Worm (Caenorhabditis elegans) whole organism, L4 larva: ENCODE data around the gene sprr-2.

Source experiments
- F44E2.7 ChIP-seq: fragments of 200-800 bp; sonication (Bioruptor generic); IDR thresholded peaks from 2 replicates; pipeline ENCODE4 v2.1.2; 2022; ENCODE audit warnings: missing genetic modification characterization, missing compliant biosample characterization
- F49E8.2 ChIP-seq: sonication (generic microtip); optimal IDR thresholded peaks from 2 replicates; lab custom pipeline; 2016; ENCODE audit warnings: missing compliant biosample characterization, mild to moderate bottlenecking, missing genetic modification characterization, borderline replicate concordance
- T20F7.1 ChIP-seq: fragments of 200-800 bp; sonication (Bioruptor generic); optimal IDR thresholded peaks from 2 replicates; lab custom pipeline; 2018; ENCODE audit warnings: mild to moderate bottlenecking, missing genetic modification characterization, missing compliant biosample characterization
- Y5F2A.4 ChIP-seq: fragments of 200-800 bp; sonication (Bioruptor generic); optimal IDR thresholded peaks from 2 replicates; lab custom pipeline; 2018; ENCODE audit warnings: mild to moderate bottlenecking, missing genetic modification characterization, missing compliant biosample characterization
- aha-1 ChIP-seq: fragments of 150-350 bp; peaks from one replicate; lab custom pipeline; 2014; ENCODE audit warnings: missing biosample characterization, missing genetic modification characterization
- attf-4 ChIP-seq: sonication (generic microtip); optimal IDR thresholded peaks from 3 replicates; lab custom pipeline; 2017; ENCODE audit warnings: missing biosample characterization, missing genetic modification characterization
- ceh-32 ChIP-seq: sonication (generic microtip); optimal IDR thresholded peaks from 2 replicates; lab custom pipeline; 2016; ENCODE audit warnings: mild to moderate bottlenecking, missing genetic modification characterization, missing compliant biosample characterization; ENCODE audit not compliant: poor library complexity
- ceh-44 ChIP-seq: fragments of 200-800 bp; sonication (Bioruptor generic); IDR thresholded peaks from 2 replicates; pipeline ENCODE4 v1.3.6; 2022; ENCODE audit warnings: missing genetic modification reagents, missing genetic modification characterization, missing compliant biosample characterization
- cey-2 ChIP-seq: sonication (generic microtip); optimal IDR thresholded peaks from 3 replicates; lab custom pipeline; 2017; ENCODE audit warnings: missing genetic modification characterization, mild to moderate bottlenecking, missing compliant biosample characterization, antibody characterized with exemption, borderline replicate concordance; ENCODE audit not compliant: insufficient read depth
- ctbp-1 ChIP-seq: fragments of 200-800 bp; sonication (Bioruptor generic); IDR thresholded peaks from 2 replicates; pipeline ENCODE4 v1.3.6; 2022; ENCODE audit warnings: missing genetic modification reagents, missing genetic modification characterization, missing compliant biosample characterization
- daf-16 ChIP-seq, 3 experiments: sonication (generic microtip); optimal IDR thresholded peaks; 2 replicates each; lab custom pipeline; 2016 to 2017; ENCODE audit warnings: missing genetic modification characterization in 3 of 3, missing genetic modification reagents in 3 of 3, mild to moderate bottlenecking in 2 of 3, missing compliant biosample characterization in 2 of 3, missing biosample characterization in 1 of 3, moderate library complexity in 1 of 3
- daf-19 ChIP-seq: fragments of 200-800 bp; sonication (Bioruptor generic); conservative IDR thresholded peaks from 2 replicates; pipeline ENCODE4 v1.3.6; 2022; ENCODE audit warnings: missing genetic modification characterization, missing compliant biosample characterization
- dmd-6 ChIP-seq: fragments of 200-800 bp; sonication (Bioruptor generic); IDR thresholded peaks from 2 replicates; pipeline ENCODE4 v1.3.6; 2022; ENCODE audit warnings: missing genetic modification reagents, missing genetic modification characterization, missing compliant biosample characterization
- dmd-8 ChIP-seq: fragments of 200-800 bp; sonication (Bioruptor generic); IDR thresholded peaks from 2 replicates; pipeline ENCODE4 v1.3.6; 2022; ENCODE audit warnings: missing genetic modification characterization, missing compliant biosample characterization
- egl-27 ChIP-seq: sonication (generic microtip); optimal IDR thresholded peaks from 3 replicates; lab custom pipeline; 2017; ENCODE audit warnings: missing biosample characterization, missing genetic modification reagents, missing genetic modification characterization
- egl-43 ChIP-seq: fragments of 200-800 bp; sonication (Bioruptor generic); IDR thresholded peaks from 2 replicates; pipeline ENCODE4 v1.3.6; 2022; ENCODE audit warnings: missing genetic modification reagents, missing genetic modification characterization, missing compliant biosample characterization
- hif-1 ChIP-seq, 2 experiments: sonication (generic microtip); optimal IDR thresholded peaks; 2 replicates each; lab custom pipeline; 2016 to 2017; ENCODE audit warnings: missing compliant biosample characterization in 2 of 2, missing genetic modification characterization in 2 of 2, missing genetic modification reagents in 2 of 2, missing genotype in 2 of 2, mild to moderate bottlenecking in 1 of 2
- hlh-11 ChIP-seq: fragments of 200-800 bp; sonication (Bioruptor generic); optimal IDR thresholded peaks from 2 replicates; lab custom pipeline; 2018; ENCODE audit warnings: mild to moderate bottlenecking, missing genetic modification characterization, missing compliant biosample characterization
- hlh-30 ChIP-seq: sonication (generic microtip); optimal IDR thresholded peaks from 2 replicates; lab custom pipeline; 2017; ENCODE audit warnings: antibody characterized with exemption, mild to moderate bottlenecking, missing genetic modification characterization, missing compliant biosample characterization; ENCODE audit not compliant: insufficient read depth
- lin-1 ChIP-seq: fragments of 200-800 bp; sonication (Bioruptor generic); IDR thresholded peaks from 2 replicates; pipeline ENCODE4 v1.3.6; 2022; ENCODE audit warnings: missing genetic modification reagents, missing genetic modification characterization, missing compliant biosample characterization
- lin-13 ChIP-seq: fragments of 150-350 bp; optimal IDR thresholded peaks from 2 replicates; lab custom pipeline; 2014; ENCODE audit warnings: missing biosample characterization, missing genetic modification reagents, missing genetic modification characterization
- lin-29 ChIP-seq: fragments of 200-800 bp; sonication (Bioruptor generic); IDR thresholded peaks from 2 replicates; pipeline ENCODE4 v1.3.6; 2022; ENCODE audit warnings: missing genetic modification reagents, missing genetic modification characterization, missing compliant biosample characterization
- mes-2 ChIP-seq: sonication (generic microtip); optimal IDR thresholded peaks from 2 replicates; lab custom pipeline; 2016; ENCODE audit warnings: missing genotype, mild to moderate bottlenecking, missing genetic modification characterization, missing compliant biosample characterization; ENCODE audit not compliant: poor library complexity, severe bottlenecking
- nhr-111 ChIP-seq: fragments of 200-800 bp; sonication (Bioruptor generic); optimal IDR thresholded peaks from 2 replicates; lab custom pipeline; 2018; ENCODE audit warnings: mild to moderate bottlenecking, missing genetic modification characterization, missing compliant biosample characterization
- nhr-25 ChIP-seq: sonication (generic microtip); optimal IDR thresholded peaks from 2 replicates; lab custom pipeline; 2017; ENCODE audit warnings: missing genetic modification characterization, mild to moderate bottlenecking, missing compliant biosample characterization, antibody characterized with exemption, moderate library complexity, borderline replicate concordance; ENCODE audit not compliant: insufficient read depth
- nhr-28 ChIP-seq: fragments of 150-350 bp; optimal IDR thresholded peaks from 2 replicates; lab custom pipeline; 2014; ENCODE audit warnings: missing biosample characterization, missing genetic modification characterization
- nhr-42 ChIP-seq: fragments of 200-800 bp; sonication (Bioruptor generic); IDR thresholded peaks from 2 replicates; pipeline ENCODE4 v1.3.6; 2022; ENCODE audit warnings: missing genetic modification characterization, missing compliant biosample characterization
- nhr-48 ChIP-seq: sonication (generic microtip); optimal IDR thresholded peaks from 2 replicates; lab custom pipeline; 2016; ENCODE audit warnings: mild to moderate bottlenecking, missing genetic modification characterization, missing compliant biosample characterization
- nhr-77 ChIP-seq: fragments of 150-350 bp; optimal IDR thresholded peaks from 2 replicates; lab custom pipeline; 2014; ENCODE audit warnings: missing biosample characterization, missing genetic modification characterization
- pha-4 ChIP-seq, 2 experiments: fragments of 150-350 bp in 1 of 2; fragments of 200-800 bp in 1 of 2; sonication (Bioruptor generic) in 1 of 2; IDR thresholded peaks in 1 of 2; optimal IDR thresholded peaks in 1 of 2; 2 replicates each; pipeline versions ENCODE4 v1.3.6 to Lab custom; 2014 to 2022; ENCODE audit warnings: missing genetic modification characterization in 2 of 2, missing genetic modification reagents in 2 of 2, missing biosample characterization in 1 of 2, missing compliant biosample characterization in 1 of 2
- php-3 ChIP-seq: fragments of 200-800 bp; sonication (Bioruptor generic); IDR thresholded peaks from 2 replicates; pipeline ENCODE4 v1.3.6; 2022; ENCODE audit warnings: missing genetic modification reagents, missing genetic modification characterization, missing compliant biosample characterization
- pqm-1 ChIP-seq: sonication (generic microtip); optimal IDR thresholded peaks from 2 replicates; lab custom pipeline; 2017; ENCODE audit warnings: missing biosample characterization, missing genetic modification characterization
- saeg-2 ChIP-seq: fragments of 200-800 bp; sonication (Bioruptor generic); IDR thresholded peaks from 2 replicates; pipeline ENCODE4 v1.3.6; 2022; ENCODE audit warnings: missing genetic modification reagents, missing genetic modification characterization, missing compliant biosample characterization
- snpc-1.2 ChIP-seq: fragments of 200-800 bp; sonication (Bioruptor generic); IDR thresholded peaks from 2 replicates; pipeline ENCODE4 v1.3.6; 2022; ENCODE audit warnings: missing genetic modification reagents, missing genetic modification characterization, missing compliant biosample characterization
- tra-1 ChIP-seq: fragments of 200-800 bp; sonication (Bioruptor generic); IDR thresholded peaks from 2 replicates; pipeline ENCODE4 v1.3.6; 2022; ENCODE audit warnings: missing genetic modification reagents, missing genetic modification characterization, missing compliant biosample characterization
- unc-62 ChIP-seq, 3 experiments: fragments of 150-350 bp in 1 of 3; sonication (generic microtip); optimal IDR thresholded peaks in 2 of 3; peaks in 1 of 3; 1 replicate in 1 of 3; 2 replicates in 2 of 3; lab custom pipeline; 2014 to 2017; ENCODE audit warnings: missing biosample characterization in 3 of 3, missing genetic modification characterization in 3 of 3, missing genetic modification reagents in 3 of 3, missing genotype in 1 of 3
- zfp-2 ChIP-seq: sonication (generic microtip); optimal IDR thresholded peaks from 2 replicates; lab custom pipeline; 2016; ENCODE audit warnings: mild to moderate bottlenecking, missing genetic modification characterization, missing compliant biosample characterization
- ztf-11 ChIP-seq: fragments of 150-350 bp; optimal IDR thresholded peaks from 2 replicates; lab custom pipeline; 2014; ENCODE audit warnings: missing biosample characterization, missing genetic modification characterization
- ztf-7 ChIP-seq: fragments of 150-350 bp; optimal IDR thresholded peaks from 2 replicates; lab custom pipeline; 2014; ENCODE audit warnings: missing biosample characterization, missing genetic modification characterization

Gene sprr-2

ce11 chrX:14841030-14841429 is 47.8 kb downstream of the sprr-2 start (continued):
- TF ChIP-seq zfp-2 (no peak), lin-13 (GFP tag; lab: Kevin White, UChicago) (peak; percentile 70), ctbp-1 (peak; percentile 92)

DNA sequence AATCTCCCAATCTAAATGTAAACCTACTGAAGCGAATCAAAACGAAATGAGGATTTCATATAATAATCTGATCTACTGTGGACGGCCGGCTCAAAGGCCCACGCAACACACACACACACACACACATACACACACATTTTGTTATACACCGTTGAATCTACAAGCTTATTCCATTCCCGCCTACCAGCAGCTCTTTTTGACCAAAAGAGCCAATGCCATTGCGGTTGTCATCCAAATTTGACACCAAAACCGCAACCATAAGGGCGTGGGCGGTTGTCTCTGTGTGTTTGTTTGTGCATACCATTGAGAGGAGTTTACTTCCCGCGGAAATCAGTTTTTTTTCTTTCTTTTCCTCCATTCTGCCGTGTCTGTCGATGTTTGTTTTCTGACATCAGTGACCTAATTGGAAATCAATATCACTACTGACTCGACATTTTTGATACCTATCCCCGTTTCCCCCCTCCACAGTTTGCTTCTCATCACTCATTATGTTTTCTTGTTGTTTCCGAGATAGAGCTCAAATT is 49.7 kb downstream of the sprr-2 start:
- no peak for TF ChIP-seq php-3
- TF ChIP-seq ceh-32: no peak
- no peak for TF ChIP-seq egl-27 (tag; lab: Kevin White, UChicago)
- no peak for TF ChIP-seq lin-13 (GFP tag; lab: Kevin White, UChicago)
- no peak for TF ChIP-seq lin-29 (GFP tag; lab: Robert Waterston, UW)
- TF ChIP-seq tra-1: no peak
- TF ChIP-seq ctbp-1: no peak
- no peak for TF ChIP-seq pha-4 (GFP tag; IDR thresholded peaks at IDR 0.05; lab: Robert Waterston, UW)
- TF ChIP-seq pha-4 (tag; optimal IDR thresholded peaks at IDR 0.05; lab: Kevin White, UChicago): peak; percentile 77
- TF ChIP-seq snpc-1.2 (GFP tag; lab: Robert Waterston, UW): no peak
- no peak for TF ChIP-seq hif-1 (tag; optimal IDR thresholded peaks at IDR 0.05; lab: Kevin White, UChicago)
- TF ChIP-seq daf-19 (GFP tag; lab: Robert Waterston, UW): no peak
- no peak for TF ChIP-seq T20F7.1 (GFP tag; lab: Kevin White, UChicago)
- no peak for TF ChIP-seq ztf-11
- TF ChIP-seq daf-16 (GFP tag; optimal IDR thresholded peaks at IDR 0.05; lab: Kevin White, UChicago): no peak
- peak; percentile 15 for TF ChIP-seq daf-16 (tag; optimal IDR thresholded peaks at IDR 0.05; lab: Kevin White, UChicago)
- TF ChIP-seq aha-1 (tag; lab: Kevin White, UChicago): peak; percentile 96
- TF ChIP-seq, all 104 proteins: peak for 3

- TF ChIP-seq F49E8.2 (tag; lab: Kevin White, UChicago) (no peak), aha-1 (tag; lab: Kevin White, UChicago) (peak; percentile 87), hlh-30 (tag; lab: Kevin White, UChicago) (no peak), lin-1 (no peak), attf-4 (tag; lab: Kevin White, UChicago) (no peak), ceh-44 (GFP tag; lab: Robert Waterston, UW) (no peak), nhr-111 (GFP tag; lab: Kevin White, UChicago) (no peak), nhr-48 (no peak), dmd-6 (peak; percentile 70), mes-2 (tag; lab: Kevin White, UChicago) (peak; percentile 32), ztf-7 (tag; lab: Kevin White, UChicago) (no peak), saeg-2 (GFP tag; lab: Robert Waterston, UW) (no peak), nhr-25 (tag; lab: Kevin White, UChicago) (no peak), nhr-28 (tag; lab: Kevin White, UChicago) (peak; percentile 29), nhr-77 (tag; lab: Kevin White, UChicago) (no peak), daf-16 (GFP tag; optimal IDR thresholded peaks at IDR 0.05; lab: Kevin White, UChicago) (no peak), daf-16 (tag; optimal IDR thresholded peaks at IDR 0.05; lab: Kevin White, UChicago) (peak; percentile 45), egl-43 (GFP tag; lab: Robert Waterston, UW) (no peak), Y5F2A.4 (GFP tag; lab: Kevin White, UChicago) (no peak), dmd-8 (GFP tag; lab: Robert Waterston, UW) (no peak), pqm-1 (tag; lab: Kevin White, UChicago) (peak; percentile 60), F44E2.7 (GFP tag; lab: Robert Waterston, UW) (no peak), unc-62 (GFP tag; optimal IDR thresholded peaks at IDR 0.05 in 1 of 2; lab: Kevin White, UChicago) (peak in 1 of 2 experiments; percentile 92), unc-62 (tag; optimal IDR thresholded peaks at IDR 0.05; lab: Kevin White, UChicago) (no peak), nhr-42 (GFP tag; lab: Robert Waterston, UW) (no peak), cey-2 (tag; lab: Kevin White, UChicago) (no peak), hlh-11 (tag; lab: Kevin White, UChicago) (peak; percentile 41)
- TF ChIP-seq, all 104 proteins: peak for 8
Measured at ce11 chrX:14844481-14844880, 51.2 kb downstream of the sprr-2 start.
